Worm (Caenorhabditis elegans) whole organism, L4 larva: ENCODE measurements around the gene srw-95.

Experiments
- nhr-76 ChIP-seq: fragments of 150-350 bp; optimal IDR thresholded peaks from 2 replicates; lab custom pipeline; 2014; ENCODE audit warnings: missing biosample characterization, missing genetic modification characterization
- zip-11 ChIP-seq: fragments of 200-800 bp; sonication (Bioruptor generic); IDR thresholded peaks from 2 replicates; pipeline ENCODE4 v1.3.6; 2022; ENCODE audit warnings: missing genetic modification characterization, missing compliant biosample characterization

DNA sequence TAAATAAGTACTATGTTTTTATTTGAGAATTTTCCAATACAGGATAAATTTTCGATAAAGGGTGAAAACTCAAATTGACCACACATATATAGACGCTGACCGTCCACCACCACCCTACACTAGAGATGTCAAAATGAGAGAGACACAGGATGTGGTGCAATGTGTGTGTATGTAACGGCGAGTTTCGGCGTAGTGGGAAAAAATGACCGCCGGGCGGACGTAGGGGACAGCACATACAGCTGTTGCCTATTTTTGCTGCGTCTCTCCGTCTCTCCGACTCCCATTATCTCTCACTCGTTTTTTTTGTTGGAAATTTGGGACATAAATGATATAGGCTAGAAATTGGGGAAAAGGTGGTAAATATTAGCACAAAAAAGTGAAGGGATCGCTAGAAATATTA lies 30.8 kb upstream of the srw-95 start:
- no peak for TF ChIP-seq zip-11
- no peak for TF ChIP-seq nhr-76 (tag; lab: Kevin White, UChicago)
